Fruit fly (Drosophila melanogaster): ENCODE data around the gene Cp15.

Cp15 gene

dm6 chr3L:8688694-8689291, 39.5 kb upstream of the Cp15 start (continued):
- no peak for TF ChIP-seq CrebA (GFP tag; optimal IDR thresholded peaks at IDR 0.05; ENCODE audit: borderline replicate concordance)
- TF ChIP-seq h (GFP tag; optimal IDR thresholded peaks at IDR 0.05) = peak; percentile 68
- TF ChIP-seq Jra (GFP tag; optimal IDR thresholded peaks at IDR 0.05) = no peak

dm6 chr3L:8689675-8690074, 38.6 kb upstream of the Cp15 start:
- TF ChIP-seq HLH106 (tag; optimal IDR thresholded peaks at IDR 0.05) (no peak), brk (GFP tag; optimal IDR thresholded peaks at IDR 0.05) (no peak), Sp1 (GFP tag; optimal IDR thresholded peaks at IDR 0.05) (no peak), Hr83 (GFP tag; optimal IDR thresholded peaks at IDR 0.05; ENCODE audit: poor library complexity, severe bottlenecking) (peak; percentile 13), Rel (GFP tag; optimal IDR thresholded peaks at IDR 0.05) (no peak), Rel (tag; optimal IDR thresholded peaks at IDR 0.05) (peak; percentile 11), foxo (GFP tag; optimal IDR thresholded peaks at IDR 0.05) (no peak), dmrt93B (GFP tag; optimal IDR thresholded peaks at IDR 0.05) (no peak), fru (GFP tag; optimal IDR thresholded peaks at IDR 0.05) (peak; percentile 2), CG9705 (GFP tag; optimal IDR thresholded peaks at IDR 0.05) (no peak), GATAd (GFP tag; optimal IDR thresholded peaks at IDR 0.05) (no peak)

dm6 chr3L:8690630-8691029, 37.7 kb upstream of the Cp15 start:
- TF ChIP-seq sage (GFP tag; optimal IDR thresholded peaks at IDR 0.05) (no peak), Hnf4 (GFP tag; optimal IDR thresholded peaks at IDR 0.05) (no peak), Sp1 (GFP tag; optimal IDR thresholded peaks at IDR 0.05) (no peak), foxo (GFP tag; optimal IDR thresholded peaks at IDR 0.05) (no peak), jim (GFP tag; optimal IDR thresholded peaks at IDR 0.05) (no peak), dsf (GFP tag; optimal IDR thresholded peaks at IDR 0.05; ENCODE audit: borderline replicate concordance) (no peak), h (GFP tag; optimal IDR thresholded peaks at IDR 0.05) (no peak), woc (GFP tag; optimal IDR thresholded peaks at IDR 0.05) (no peak), lola (GFP tag; optimal IDR thresholded peaks at IDR 0.05) (no peak), Rel (GFP tag; optimal IDR thresholded peaks at IDR 0.05) (no peak), Rel (tag; optimal IDR thresholded peaks at IDR 0.05) (no peak), Vsx2 (GFP tag; optimal IDR thresholded peaks at IDR 0.05; ENCODE audit: partially characterized antibody) (no peak), CG9705 (GFP tag; optimal IDR thresholded peaks at IDR 0.05) (no peak)

dm6 chr3L:8691891-8692874, 36.1 kb upstream of the Cp15 start:
- TF ChIP-seq brk (GFP tag; optimal IDR thresholded peaks at IDR 0.05) (peak; percentile 34), foxo (GFP tag; optimal IDR thresholded peaks at IDR 0.05) (peak in 1 of 2 experiments; percentile 75), Hr78 (GFP tag; optimal IDR thresholded peaks at IDR 0.05) (no peak), Hr83 (GFP tag; optimal IDR thresholded peaks at IDR 0.05; ENCODE audit: poor library complexity, severe bottlenecking) (peak; percentile 64), Hnf4 (GFP tag; optimal IDR thresholded peaks at IDR 0.05) (peak; percentile 81), Dfd (GFP tag; optimal IDR thresholded peaks at IDR 0.05) (no peak), N (GFP tag; optimal IDR thresholded peaks at IDR 0.05) (no peak), usp (GFP tag; optimal IDR thresholded peaks at IDR 0.05) (no peak), Mio (GFP tag; optimal IDR thresholded peaks at IDR 0.05) (no peak), CG9705 (GFP tag; optimal IDR thresholded peaks at IDR 0.05) (no peak), tai (GFP tag; optimal IDR thresholded peaks at IDR 0.05) (peak; percentile 22), psq (GFP tag; optimal IDR thresholded peaks at IDR 0.05) (peak; percentile 77), sv (GFP tag; optimal IDR thresholded peaks at IDR 0.05) (no peak), br (GFP tag; optimal IDR thresholded peaks at IDR 0.05) (peak; percentile 10), lola (GFP tag; optimal IDR thresholded peaks at IDR 0.05) (no peak), CrebA (GFP tag; optimal IDR thresholded peaks at IDR 0.05; ENCODE audit: borderline replicate concordance) (peak; percentile 86), rgr (GFP tag; optimal IDR thresholded peaks at IDR 0.05) (peak; percentile 42), Dif (GFP tag; optimal IDR thresholded peaks at IDR 0.05; ENCODE audit: partially characterized antibody) (no peak), GATAd (GFP tag; optimal IDR thresholded peaks at IDR 0.05) (no peak), woc (GFP tag; optimal IDR thresholded peaks at IDR 0.05) (peak; percentile 31), Myc (optimal IDR thresholded peaks at IDR 0.05) (no peak), jim (GFP tag; optimal IDR thresholded peaks at IDR 0.05) (no peak), dl (GFP tag; optimal IDR thresholded peaks at IDR 0.05; ENCODE audit: insufficient read depth in 1 of 2, partially characterized antibody in 2 of 2) (peak in 1 of 2 experiments; percentile 37), dsf (GFP tag; optimal IDR thresholded peaks at IDR 0.05; ENCODE audit: borderline replicate concordance) (no peak), Abd-B (GFP tag; optimal IDR thresholded peaks at IDR 0.05) (no peak), h (GFP tag; optimal IDR thresholded peaks at IDR 0.05) (peak; percentile 86), sage (GFP tag; optimal IDR thresholded peaks at IDR 0.05) (peak; percentile 37), Jra (GFP tag; optimal IDR thresholded peaks at IDR 0.05) (no peak), OdsH (GFP tag; optimal IDR thresholded peaks at IDR 0.05) (peak; percentile 45), HLH106 (tag; optimal IDR thresholded peaks at IDR 0.05) (peak; percentile 65), fru (GFP tag; optimal IDR thresholded peaks at IDR 0.05) (peak; percentile 31), pan (optimal IDR thresholded peaks at IDR 0.05) (no peak), CG32264 (GFP tag; optimal IDR thresholded peaks at IDR 0.05) (no peak), Rel (GFP tag; optimal IDR thresholded peaks at IDR 0.05) (peak; percentile 65), Rel (tag; optimal IDR thresholded peaks at IDR 0.05) (peak; percentile 97), Vsx2 (GFP tag; optimal IDR thresholded peaks at IDR 0.05; ENCODE audit: partially characterized antibody) (no peak)

Measured in whole organism, wandering third instar larva.